Worm (Caenorhabditis elegans): Measurements from ENCODE around the gene Y41G9A.6.

DNA sequence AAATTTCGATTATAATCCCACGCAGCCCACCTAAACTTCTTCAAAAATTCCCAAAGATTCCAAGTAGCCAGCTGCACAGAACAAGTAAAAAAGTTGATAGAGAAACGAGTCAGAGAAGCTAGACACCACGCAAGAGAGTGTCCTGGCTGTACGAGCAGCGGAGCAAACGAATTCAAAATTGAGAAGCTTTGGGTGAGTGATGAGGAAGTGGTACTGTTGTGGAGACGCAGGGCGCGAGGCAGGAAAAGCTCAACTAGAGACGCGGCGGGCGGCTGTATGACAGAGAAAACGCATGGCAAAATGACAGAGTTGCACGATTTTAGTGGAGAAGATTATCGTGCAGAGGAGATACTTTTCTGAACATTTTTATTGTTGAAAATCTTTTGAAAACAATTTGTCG lies 45.6 kb upstream of the Y41G9A.6 start:
- TF ChIP-seq him-1 (tag; optimal IDR thresholded peaks at IDR 0.05) (peak; percentile 75), dao-5 (tag; optimal IDR thresholded peaks at IDR 0.05) (no peak), W03F9.2 (tag; optimal IDR thresholded peaks at IDR 0.05) (no peak)
